Fruit fly (Drosophila melanogaster) whole organism, prepupa: ENCODE results near the gene CG14930.

Experiments used
- Blimp-1 ChIP-seq: fragments of 200-800 bp; sonication (Bioruptor generic); optimal IDR thresholded peaks from 3 replicates; lab custom pipeline; 2017; ENCODE audit warnings: missing biosample characterization, missing genetic modification characterization, mild to moderate bottlenecking, moderate library complexity, missing genetic modification reagents
- CG10631 ChIP-seq: fragments of 200-800 bp; sonication (Bioruptor generic); optimal IDR thresholded peaks from 2 replicates; lab custom pipeline; 2016; ENCODE audit warnings: missing biosample characterization, missing genetic modification characterization
- CG10669 ChIP-seq: fragments of 200-800 bp; sonication (Bioruptor generic); optimal IDR thresholded peaks from 3 replicates; lab custom pipeline; 2018; ENCODE audit warnings: missing biosample characterization, mild to moderate bottlenecking, missing genetic modification characterization, moderate library complexity
- CG11294 ChIP-seq: fragments of 200-800 bp; sonication (Bioruptor generic); IDR thresholded peaks from 2 replicates; pipeline ENCODE4 v1.3.6; 2022; ENCODE audit warnings: missing biosample characterization, missing genetic modification characterization
- CG11762 ChIP-seq: fragments of 200-800 bp; sonication (Bioruptor generic); optimal IDR thresholded peaks from 3 replicates; lab custom pipeline; 2016; ENCODE audit warnings: missing biosample characterization, missing genetic modification characterization; ENCODE audit not compliant: insufficient read depth
- CG11902 ChIP-seq: fragments of 200-800 bp; sonication (Bioruptor generic); optimal IDR thresholded peaks from 3 replicates; lab custom pipeline; 2016; ENCODE audit warnings: missing biosample characterization, missing genetic modification characterization
- CG15336 ChIP-seq: fragments of 200-800 bp; sonication (Bioruptor generic); IDR thresholded peaks from 2 replicates; pipeline ENCODE4 v1.3.6; 2022; ENCODE audit warnings: missing biosample characterization, missing genetic modification characterization
- CG1621 ChIP-seq: fragments of 200-800 bp; sonication (Bioruptor generic); optimal IDR thresholded peaks from 3 replicates; lab custom pipeline; 2018; ENCODE audit warnings: missing biosample characterization, mild to moderate bottlenecking, missing genetic modification characterization
- CG3032 ChIP-seq: fragments of 200-800 bp; optimal IDR thresholded peaks from 2 replicates; lab custom pipeline; 2019; ENCODE audit warnings: missing biosample characterization, mild to moderate bottlenecking, missing genetic modification characterization, moderate library complexity
- CG31627 ChIP-seq: fragments of 200-800 bp; sonication (Bioruptor generic); optimal IDR thresholded peaks from 3 replicates; lab custom pipeline; 2016; ENCODE audit warnings: missing biosample characterization, missing genetic modification characterization
- CG32006 ChIP-seq: fragments of 200-800 bp; sonication (Bioruptor generic); optimal IDR thresholded peaks from 3 replicates; lab custom pipeline; 2017; ENCODE audit warnings: missing biosample characterization, mild to moderate bottlenecking, missing genetic modification characterization
- CG34406 ChIP-seq: fragments of 200-800 bp; sonication (Bioruptor generic); optimal IDR thresholded peaks from 3 replicates; lab custom pipeline; 2016; ENCODE audit warnings: missing biosample characterization, missing genetic modification characterization
- CG4318 ChIP-seq: fragments of 200-800 bp; sonication (Bioruptor generic); optimal IDR thresholded peaks from 3 replicates; lab custom pipeline; 2017; ENCODE audit warnings: missing biosample characterization, mild to moderate bottlenecking, missing genetic modification characterization
- CG6163 ChIP-seq: fragments of 200-800 bp; sonication (Bioruptor generic); IDR thresholded peaks from 3 replicates; pipeline ENCODE4 v1.3.6; 2022; ENCODE audit warnings: missing biosample characterization, missing genetic modification characterization
- CG6276 ChIP-seq: fragments of 200-800 bp; sonication (Bioruptor generic); optimal IDR thresholded peaks from 2 replicates; lab custom pipeline; 2017; ENCODE audit warnings: missing biosample characterization, mild to moderate bottlenecking, missing genetic modification characterization
- CG6792 ChIP-seq: fragments of 200-800 bp; sonication (Bioruptor generic); optimal IDR thresholded peaks from 3 replicates; lab custom pipeline; 2016; ENCODE audit warnings: missing biosample characterization, missing genetic modification characterization
- CG6808 ChIP-seq: fragments of 200-800 bp; sonication (Bioruptor generic); optimal IDR thresholded peaks from 3 replicates; lab custom pipeline; 2017; ENCODE audit warnings: missing biosample characterization, missing genetic modification characterization, mild to moderate bottlenecking, moderate library complexity, missing genetic modification reagents
- CG6854 ChIP-seq: fragments of 200-800 bp; sonication (Bioruptor generic); optimal IDR thresholded peaks from 2 replicates; lab custom pipeline; 2017; ENCODE audit warnings: missing biosample characterization, mild to moderate bottlenecking, missing genetic modification characterization
- CG7368 ChIP-seq: fragments of 200-800 bp; sonication (Bioruptor generic); optimal IDR thresholded peaks from 3 replicates; lab custom pipeline; 2016; ENCODE audit warnings: missing biosample characterization, missing genetic modification characterization
- CG8119 ChIP-seq: fragments of 200-800 bp; sonication (Bioruptor generic); IDR thresholded peaks from 3 replicates; pipeline ENCODE4 v1.3.6; 2022; ENCODE audit warnings: missing biosample characterization, missing genetic modification characterization
- CG8319 ChIP-seq: fragments of 200-800 bp; sonication (Bioruptor generic); optimal IDR thresholded peaks from 3 replicates; lab custom pipeline; 2016; ENCODE audit warnings: missing biosample characterization, missing genetic modification characterization
- CG8632 ChIP-seq: fragments of 200-800 bp; sonication (Bioruptor generic); optimal IDR thresholded peaks from 3 replicates; lab custom pipeline; 2016; ENCODE audit warnings: missing biosample characterization, missing genetic modification characterization
- CG9139 ChIP-seq: fragments of 200-800 bp; sonication (Bioruptor generic); optimal IDR thresholded peaks from 3 replicates; lab custom pipeline; 2017; ENCODE audit warnings: missing biosample characterization, mild to moderate bottlenecking, missing genetic modification characterization
- Eip78C ChIP-seq: fragments of 200-800 bp; sonication (Bioruptor generic); peaks from one replicate; lab custom pipeline; 2016; ENCODE audit warnings: missing biosample characterization, missing genetic modification characterization
- Eip93F ChIP-seq: fragments of 200-800 bp; sonication (Bioruptor generic); optimal IDR thresholded peaks from 2 replicates; lab custom pipeline; 2016; ENCODE audit warnings: missing biosample characterization, mild to moderate bottlenecking, missing genetic modification characterization
- Ets21C ChIP-seq: fragments of 200-800 bp; sonication (Bioruptor generic); optimal IDR thresholded peaks from 3 replicates; lab custom pipeline; 2016; ENCODE audit warnings: missing biosample characterization, missing genetic modification characterization
- Ets96B ChIP-seq: fragments of 200-800 bp; optimal IDR thresholded peaks from 2 replicates; lab custom pipeline; 2019; ENCODE audit warnings: missing biosample characterization, mild to moderate bottlenecking, missing genetic modification characterization, moderate library complexity
- Hr4 ChIP-seq: fragments of 200-800 bp; sonication (Bioruptor generic); optimal IDR thresholded peaks from 3 replicates; lab custom pipeline; 2016; ENCODE audit warnings: missing biosample characterization, missing genetic modification characterization
- Lpt ChIP-seq: fragments of 200-800 bp; sonication (Bioruptor generic); optimal IDR thresholded peaks from 3 replicates; lab custom pipeline; 2016; ENCODE audit warnings: missing biosample characterization, missing genetic modification characterization
- OdsH ChIP-seq: fragments of 200-800 bp; sonication (Bioruptor generic); optimal IDR thresholded peaks from 3 replicates; lab custom pipeline; 2016; ENCODE audit warnings: missing biosample characterization, missing genetic modification characterization
- Smox ChIP-seq: fragments of 200-800 bp; sonication (Bioruptor generic); optimal IDR thresholded peaks from 3 replicates; lab custom pipeline; 2016; ENCODE audit warnings: missing biosample characterization, missing genetic modification characterization
- Sox102F ChIP-seq: fragments of 200-800 bp; sonication (Bioruptor generic); optimal IDR thresholded peaks from 2 replicates; lab custom pipeline; 2016; ENCODE audit warnings: missing biosample characterization, mild to moderate bottlenecking, missing genetic modification characterization
- Sox14 ChIP-seq: fragments of 200-800 bp; sonication (Bioruptor generic); optimal IDR thresholded peaks from 3 replicates; lab custom pipeline; 2016; ENCODE audit warnings: missing biosample characterization, missing genetic modification characterization
- Sox15 ChIP-seq: fragments of 200-800 bp; sonication (Bioruptor generic); optimal IDR thresholded peaks from 3 replicates; lab custom pipeline; 2016; ENCODE audit warnings: missing biosample characterization, missing genetic modification characterization
- achi ChIP-seq: fragments of 200-800 bp; sonication (Bioruptor generic); optimal IDR thresholded peaks from 3 replicates; lab custom pipeline; 2016; ENCODE audit warnings: missing biosample characterization, missing genetic modification characterization
- acj6 ChIP-seq: fragments of 200-800 bp; sonication (Bioruptor generic); optimal IDR thresholded peaks from 3 replicates; lab custom pipeline; 2016; ENCODE audit warnings: missing biosample characterization, missing genetic modification characterization
- eg ChIP-seq: fragments of 200-800 bp; sonication (Bioruptor generic); IDR thresholded peaks from 3 replicates; pipeline ENCODE4 v1.3.6; 2022; ENCODE audit warnings: missing biosample characterization, missing genetic modification characterization
- esn ChIP-seq: fragments of 200-800 bp; sonication (Bioruptor generic); optimal IDR thresholded peaks from 2 replicates; lab custom pipeline; 2016; ENCODE audit warnings: missing biosample characterization, mild to moderate bottlenecking, missing genetic modification characterization, moderate library complexity
- fd59A ChIP-seq: fragments of 200-800 bp; sonication (Bioruptor generic); optimal IDR thresholded peaks from 2 replicates; lab custom pipeline; 2017; ENCODE audit warnings: missing biosample characterization, mild to moderate bottlenecking, missing genetic modification characterization, missing genetic modification reagents
- fd85E ChIP-seq: fragments of 200-800 bp; sonication (Bioruptor generic); optimal IDR thresholded peaks from 3 replicates; lab custom pipeline; 2016; ENCODE audit warnings: missing biosample characterization, missing genetic modification characterization
- lz ChIP-seq: fragments of 200-800 bp; sonication (Bioruptor generic); optimal IDR thresholded peaks from 3 replicates; lab custom pipeline; 2016; ENCODE audit warnings: missing biosample characterization, missing genetic modification characterization
- net ChIP-seq: fragments of 200-800 bp; sonication (Bioruptor generic); optimal IDR thresholded peaks from 3 replicates; lab custom pipeline; 2016; ENCODE audit warnings: missing biosample characterization, missing genetic modification characterization
- pdm3 ChIP-seq: fragments of 200-800 bp; sonication (Bioruptor generic); optimal IDR thresholded peaks from 3 replicates; lab custom pipeline; 2016; ENCODE audit warnings: missing biosample characterization, missing genetic modification characterization
- salr ChIP-seq, 2 experiments: fragments of 200-800 bp; sonication (Bioruptor generic); optimal IDR thresholded peaks; 3 replicates each; lab custom pipeline; 2016 to 2018; ENCODE audit warnings: missing biosample characterization in 2 of 2, missing genetic modification characterization in 2 of 2, mild to moderate bottlenecking in 1 of 2
- spab ChIP-seq: fragments of 200-800 bp; sonication (Bioruptor generic); optimal IDR thresholded peaks from 2 replicates; lab custom pipeline; 2017; ENCODE audit warnings: missing biosample characterization, mild to moderate bottlenecking, missing genetic modification characterization, missing genetic modification reagents
- svp ChIP-seq: fragments of 200-800 bp; sonication (Bioruptor generic); peaks from one replicate; lab custom pipeline; 2016; ENCODE audit warnings: missing biosample characterization, missing genetic modification characterization
- topi ChIP-seq: fragments of 200-800 bp; sonication (Bioruptor generic); optimal IDR thresholded peaks from 3 replicates; lab custom pipeline; 2016; ENCODE audit warnings: missing biosample characterization, missing genetic modification characterization
- vri ChIP-seq: fragments of 200-800 bp; sonication (Bioruptor generic); optimal IDR thresholded peaks from 3 replicates; lab custom pipeline; 2016; ENCODE audit warnings: missing biosample characterization, mild to moderate bottlenecking, missing genetic modification characterization

The CG14930 gene

dm6 chr2L:11498839-11499238 lies 22.2 kb downstream of the CG14930 start, which contains the start of gene Cog8 (continued):
- TF ChIP-seq CG3032 (tag; lab: Kevin White, UChicago) (peak; percentile 16), CG6854 (GFP tag; lab: Kevin White, UChicago) (no peak), CG6276 (no peak), CG4318 (GFP tag; lab: Kevin White, UChicago) (no peak), pdm3 (peak; percentile 47), CG10669 (GFP tag; lab: Kevin White, UChicago) (no peak), Blimp-1 (GFP tag; lab: Kevin White, UChicago) (no peak), Sox14 (peak; percentile 52), lz (GFP tag; lab: Kevin White, UChicago) (peak; percentile 54), CG11294 (no peak), CG34406 (GFP tag; lab: Kevin White, UChicago) (no peak), acj6 (GFP tag; lab: Kevin White, UChicago) (peak; percentile 40), svp (GFP tag; lab: Kevin White, UChicago) (peak; percentile 33), CG6808 (GFP tag; lab: Kevin White, UChicago) (no peak), vri (GFP tag; lab: Kevin White, UChicago) (no peak), CG15336 (GFP tag; lab: Robert Waterston, UW) (no peak), fd59A (GFP tag; lab: Kevin White, UChicago) (no peak), CG31627 (peak; percentile 74), Ets21C (GFP tag; lab: Kevin White, UChicago) (peak; percentile 40), CG11902 (GFP tag; lab: Kevin White, UChicago) (no peak), esn (GFP tag; lab: Kevin White, UChicago) (no peak), net (GFP tag; lab: Kevin White, UChicago) (no peak), CG8319 (GFP tag; lab: Kevin White, UChicago) (no peak), Eip93F (GFP tag; lab: Kevin White, UChicago) (no peak), Lpt (GFP tag; lab: Kevin White, UChicago) (no peak), achi (peak; percentile 31), CG7368 (no peak)

dm6 chr2L:11493933-11494332 lies 27.2 kb downstream of the CG14930 start:
- TF ChIP-seq CG6854 (GFP tag; lab: Kevin White, UChicago) (no peak), Smox (GFP tag; lab: Kevin White, UChicago) (no peak), CG8632 (GFP tag; lab: Kevin White, UChicago) (no peak), vri (GFP tag; lab: Kevin White, UChicago) (no peak), Hr4 (GFP tag; lab: Kevin White, UChicago) (no peak), OdsH (GFP tag; lab: Kevin White, UChicago) (no peak), Sox14 (no peak), pdm3 (no peak), esn (GFP tag; lab: Kevin White, UChicago) (no peak), CG10669 (GFP tag; lab: Kevin White, UChicago) (no peak), topi (GFP tag; lab: Kevin White, UChicago) (no peak), CG6792 (no peak), fd85E (GFP tag; lab: Kevin White, UChicago) (no peak), CG32006 (GFP tag; lab: Kevin White, UChicago) (no peak), spab (no peak), Sox102F (GFP tag; lab: Kevin White, UChicago) (no peak), CG11902 (GFP tag; lab: Kevin White, UChicago) (no peak), CG11294 (no peak)
- TF ChIP-seq, all 60 proteins: peak for 0

- TF ChIP-seq CG1621 (tag; lab: Kevin White, UChicago) (no peak), Hr4 (GFP tag; lab: Kevin White, UChicago) (no peak), lz (GFP tag; lab: Kevin White, UChicago) (no peak), Sox15 (no peak), CG10631 (no peak), Eip78C (GFP tag; lab: Kevin White, UChicago) (no peak), salr (GFP tag; optimal IDR thresholded peaks at IDR 0.05; lab: Kevin White, UChicago) (no peak), CG31627 (no peak), CG6163 (GFP tag; lab: Robert Waterston, UW) (no peak), Ets96B (tag; lab: Kevin White, UChicago) (no peak), Sox14 (no peak), CG11762 (GFP tag; lab: Kevin White, UChicago) (no peak), Smox (GFP tag; lab: Kevin White, UChicago) (no peak), CG8119 (GFP tag; lab: Robert Waterston, UW) (no peak), CG3032 (tag; lab: Kevin White, UChicago) (no peak), Ets21C (GFP tag; lab: Kevin White, UChicago) (no peak), CG9139 (GFP tag; lab: Kevin White, UChicago) (no peak), CG11902 (GFP tag; lab: Kevin White, UChicago) (no peak), eg (no peak), Blimp-1 (GFP tag; lab: Kevin White, UChicago) (no peak)
Measured at dm6 chr2L:11488465-11489037, 32.5 kb downstream of the CG14930 start.
